Worm (Caenorhabditis elegans) whole organism, midembryonic: ENCODE results near the gene srw-82.

Experiments used
- T22C8.4 ChIP-seq: fragments of 200-800 bp; sonication (Bioruptor generic); IDR thresholded peaks from 2 replicates; pipeline ENCODE4 v1.3.6; 2022; ENCODE audit warnings: missing genetic modification characterization, missing compliant biosample characterization
- cog-1 ChIP-seq: sonication (generic microtip); optimal IDR thresholded peaks from 2 replicates; lab custom pipeline; 2016; ENCODE audit warnings: missing genetic modification characterization, missing compliant biosample characterization
- flt-1 ChIP-seq: fragments of 200-800 bp; sonication (Bioruptor generic); IDR thresholded peaks from 2 replicates; pipeline ENCODE4 v1.3.6; 2022; ENCODE audit warnings: missing genetic modification characterization, missing compliant biosample characterization
- klf-2 ChIP-seq: fragments of 200-800 bp; sonication (Bioruptor generic); conservative IDR thresholded peaks from 2 replicates; pipeline ENCODE4 v1.3.6; 2022; ENCODE audit warnings: missing genetic modification reagents, missing genetic modification characterization, missing compliant biosample characterization
- med-1 ChIP-seq: sonication (generic microtip); optimal IDR thresholded peaks from 2 replicates; lab custom pipeline; 2017; ENCODE audit warnings: missing genetic modification characterization, mild to moderate bottlenecking, missing compliant biosample characterization, antibody characterized with exemption, missing genetic modification reagents; ENCODE audit not compliant: insufficient read depth
- ref-1 ChIP-seq: fragments of 200-800 bp; sonication (Bioruptor generic); conservative IDR thresholded peaks from 2 replicates; pipeline ENCODE4 v1.3.6; 2022; ENCODE audit warnings: missing genetic modification reagents, missing genetic modification characterization, missing compliant biosample characterization
- tab-1 ChIP-seq: fragments of 200-800 bp; sonication (Bioruptor generic); IDR thresholded peaks from 2 replicates; pipeline ENCODE4 v1.3.6; 2022; ENCODE audit warnings: missing genetic modification characterization, missing compliant biosample characterization
- ztf-23 ChIP-seq: fragments of 200-800 bp; sonication (Bioruptor generic); IDR thresholded peaks from 2 replicates; pipeline ENCODE4 v1.3.6; 2022; ENCODE audit warnings: missing genetic modification reagents, missing genetic modification characterization, missing compliant biosample characterization
- ztf-29 ChIP-seq: fragments of 200-800 bp; sonication (Bioruptor generic); IDR thresholded peaks from 2 replicates; pipeline ENCODE4 v1.3.6; 2022; ENCODE audit warnings: missing genetic modification reagents, missing genetic modification characterization, missing compliant biosample characterization

DNA sequence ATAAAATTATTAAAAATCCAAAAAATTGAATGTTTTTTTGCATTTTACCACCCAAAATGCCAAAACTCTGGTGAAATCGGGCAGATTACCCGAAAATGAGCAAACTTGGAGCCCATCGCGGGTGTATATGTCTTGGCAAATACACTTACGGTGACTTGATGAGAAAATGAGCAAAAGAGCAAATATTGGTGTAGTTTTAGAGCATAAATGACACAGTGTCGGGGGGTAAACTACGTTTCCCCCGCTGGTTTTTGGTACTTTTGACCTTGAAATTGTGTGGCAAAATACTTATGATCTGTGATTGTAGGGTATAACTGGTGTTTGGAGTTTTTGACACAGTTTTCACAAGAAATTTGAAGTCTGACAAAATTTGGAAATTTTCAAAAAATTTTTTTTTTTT, 18.7 kb upstream of the srw-82 start, which contains the start of gene ZK262.2:
- TF ChIP-seq T22C8.4 (GFP tag; lab: Robert Waterston, UW) (no peak), tab-1 (GFP tag; lab: Robert Waterston, UW) (no peak), ref-1 (GFP tag; lab: Robert Waterston, UW) (no peak), ztf-29 (GFP tag; lab: Robert Waterston, UW) (no peak), flt-1 (GFP tag; lab: Robert Waterston, UW) (no peak), cog-1 (tag; lab: Kevin White, UChicago) (no peak), klf-2 (no peak), med-1 (no peak), ztf-23 (no peak)
